Fruit fly (Drosophila melanogaster): ENCODE results near the gene CG1792.

The CG1792 gene

dm6 chr3R:31616001-31616400, at the start of gene CG1792, which contains the start of gene Mnat9:
TSS of gene CG1792 (plus strand) at chr3R:31616303.
TSS of gene Mnat9 (minus strand) at chr3R:31616160.
- no peak for TF ChIP-seq pan (optimal IDR thresholded peaks at IDR 0.05)
- TF ChIP-seq Dll (optimal IDR thresholded peaks at IDR 0.05), result no peak
- no peak for TF ChIP-seq CG8478 (optimal IDR thresholded peaks at IDR 0.05)
- no peak for TF ChIP-seq EcR (GFP tag; optimal IDR thresholded peaks at IDR 0.05)
- no peak for TF ChIP-seq usp (GFP tag; optimal IDR thresholded peaks at IDR 0.05)
- TF ChIP-seq psq (optimal IDR thresholded peaks at IDR 0.05), result no peak

dm6 chr3R:31566738-31567137, 49.4 kb upstream of the CG1792 start:
- TF ChIP-seq CG8478 (optimal IDR thresholded peaks at IDR 0.05), result no peak
- no peak for TF ChIP-seq usp (GFP tag; optimal IDR thresholded peaks at IDR 0.05)
- no peak for TF ChIP-seq psq (optimal IDR thresholded peaks at IDR 0.05)
- no peak for TF ChIP-seq EcR (GFP tag; optimal IDR thresholded peaks at IDR 0.05)
- TF ChIP-seq Dll (optimal IDR thresholded peaks at IDR 0.05), result no peak
- TF ChIP-seq pan (optimal IDR thresholded peaks at IDR 0.05), result no peak

- TF ChIP-seq CG8478 (optimal IDR thresholded peaks at IDR 0.05), result no peak
- no peak for TF ChIP-seq pan (optimal IDR thresholded peaks at IDR 0.05)
- TF ChIP-seq usp (GFP tag; optimal IDR thresholded peaks at IDR 0.05), result no peak
- no peak for TF ChIP-seq Dll (optimal IDR thresholded peaks at IDR 0.05)
- TF ChIP-seq psq (optimal IDR thresholded peaks at IDR 0.05), result no peak
- TF ChIP-seq EcR (GFP tag; optimal IDR thresholded peaks at IDR 0.05), result no peak
Observed at dm6 chr3R:31571885-31572292, 44.2 kb upstream of the CG1792 start, which contains the start of gene gammaCOP. TSS of gene gammaCOP (plus strand) at chr3R:31572143.

dm6 chr3R:31577351-31577750, 38.8 kb upstream of the CG1792 start:
- TF ChIP-seq usp (GFP tag; optimal IDR thresholded peaks at IDR 0.05) (no peak), Dll (optimal IDR thresholded peaks at IDR 0.05) (no peak), CG8478 (optimal IDR thresholded peaks at IDR 0.05) (no peak), EcR (GFP tag; optimal IDR thresholded peaks at IDR 0.05) (no peak), pan (optimal IDR thresholded peaks at IDR 0.05) (no peak), psq (optimal IDR thresholded peaks at IDR 0.05) (no peak)

dm6 chr3R:31580032-31580431, 36.1 kb upstream of the CG1792 start:
- TF ChIP-seq usp (GFP tag; optimal IDR thresholded peaks at IDR 0.05), result no peak
- TF ChIP-seq pan (optimal IDR thresholded peaks at IDR 0.05), result no peak
- no peak for TF ChIP-seq CG8478 (optimal IDR thresholded peaks at IDR 0.05)
- no peak for TF ChIP-seq psq (optimal IDR thresholded peaks at IDR 0.05)
- no peak for TF ChIP-seq EcR (GFP tag; optimal IDR thresholded peaks at IDR 0.05)
- peak; percentile 57 for TF ChIP-seq Dll (optimal IDR thresholded peaks at IDR 0.05)

- TF ChIP-seq CG8478 (optimal IDR thresholded peaks at IDR 0.05) (no peak), psq (optimal IDR thresholded peaks at IDR 0.05) (no peak), pan (optimal IDR thresholded peaks at IDR 0.05) (no peak), EcR (GFP tag; optimal IDR thresholded peaks at IDR 0.05) (no peak), Dll (optimal IDR thresholded peaks at IDR 0.05) (no peak), usp (GFP tag; optimal IDR thresholded peaks at IDR 0.05) (no peak)
Observed at dm6 chr3R:31580586-31580994, 35.5 kb upstream of the CG1792 start, which contains the start of the genes pygo and rod. TSS of gene pygo (minus strand) at chr3R:31580699. TSS of gene rod (plus strand) at chr3R:31580951.

- TF ChIP-seq psq (optimal IDR thresholded peaks at IDR 0.05) (no peak), usp (GFP tag; optimal IDR thresholded peaks at IDR 0.05) (no peak), CG8478 (optimal IDR thresholded peaks at IDR 0.05) (no peak), pan (optimal IDR thresholded peaks at IDR 0.05) (no peak), EcR (GFP tag; optimal IDR thresholded peaks at IDR 0.05) (no peak), Dll (optimal IDR thresholded peaks at IDR 0.05) (no peak)
Observed at dm6 chr3R:31588374-31588773, 27.7 kb upstream of the CG1792 start, which contains the start of gene CG1635. TSS of gene CG1635 (plus strand) at chr3R:31588673.

- TF ChIP-seq usp (GFP tag; optimal IDR thresholded peaks at IDR 0.05) (no peak), Dll (optimal IDR thresholded peaks at IDR 0.05) (no peak), EcR (GFP tag; optimal IDR thresholded peaks at IDR 0.05) (no peak), psq (optimal IDR thresholded peaks at IDR 0.05) (no peak), CG8478 (optimal IDR thresholded peaks at IDR 0.05) (no peak), pan (optimal IDR thresholded peaks at IDR 0.05) (no peak)
Observed at dm6 chr3R:31590281-31590680, 25.8 kb upstream of the CG1792 start, which contains the start of gene CG1638. TSS of gene CG1638 (plus strand) at chr3R:31590581.

dm6 chr3R:31592256-31592879, 23.7 kb upstream of the CG1792 start, which contains the start of gene CG1774:
TSS of gene CG1774 (plus strand) at chr3R:31592803.
- TF ChIP-seq pan (optimal IDR thresholded peaks at IDR 0.05) (no peak), EcR (GFP tag; optimal IDR thresholded peaks at IDR 0.05) (no peak), psq (optimal IDR thresholded peaks at IDR 0.05) (no peak), Dll (optimal IDR thresholded peaks at IDR 0.05) (no peak), CG8478 (optimal IDR thresholded peaks at IDR 0.05) (no peak), usp (GFP tag; optimal IDR thresholded peaks at IDR 0.05) (no peak)

dm6 chr3R:31596071-31596883, 19.8 kb upstream of the CG1792 start, which contains the start of gene RpL6:
TSS of gene RpL6 (minus strand) at chr3R:31596204.
- no peak for TF ChIP-seq CG8478 (optimal IDR thresholded peaks at IDR 0.05)
- TF ChIP-seq Dll (optimal IDR thresholded peaks at IDR 0.05), result no peak
- TF ChIP-seq EcR (GFP tag; optimal IDR thresholded peaks at IDR 0.05), result no peak
- TF ChIP-seq usp (GFP tag; optimal IDR thresholded peaks at IDR 0.05), result no peak
- no peak for TF ChIP-seq psq (optimal IDR thresholded peaks at IDR 0.05)
- no peak for TF ChIP-seq pan (optimal IDR thresholded peaks at IDR 0.05)

dm6 chr3R:31597736-31598431, 18.2 kb upstream of the CG1792 start:
- no peak for TF ChIP-seq CG8478 (optimal IDR thresholded peaks at IDR 0.05)
- TF ChIP-seq usp (GFP tag; optimal IDR thresholded peaks at IDR 0.05), result no peak
- no peak for TF ChIP-seq psq (optimal IDR thresholded peaks at IDR 0.05)
- TF ChIP-seq Dll (optimal IDR thresholded peaks at IDR 0.05), result no peak
- TF ChIP-seq EcR (GFP tag; optimal IDR thresholded peaks at IDR 0.05), result no peak
- peak; percentile 21 for TF ChIP-seq pan (optimal IDR thresholded peaks at IDR 0.05)

Data from whole organism.